Worm (Caenorhabditis elegans) whole organism, L4 larva: ENCODE results near the gene C09G12.17.

Experiments used
- R02D3.7 ChIP-seq: fragments of 150-350 bp; sonication (generic microtip); optimal IDR thresholded peaks from 3 replicates; lab custom pipeline; 2014; ENCODE audit warnings: missing biosample characterization, missing genetic modification characterization
- ama-1 ChIP-seq: fragments of 150-350 bp; optimal IDR thresholded peaks from 2 replicates; lab custom pipeline; 2014; ENCODE audit warnings: inconsistent platforms, mixed read lengths
- dmd-9 ChIP-seq: fragments of 200-800 bp; sonication (Bioruptor generic); IDR thresholded peaks from 2 replicates; pipeline ENCODE4 v1.3.6; 2022; ENCODE audit warnings: missing genetic modification reagents, missing genetic modification characterization, missing compliant biosample characterization
- lin-13 ChIP-seq: fragments of 150-350 bp; optimal IDR thresholded peaks from 2 replicates; lab custom pipeline; 2014; ENCODE audit warnings: missing biosample characterization, missing genetic modification reagents, missing genetic modification characterization
- lin-29 ChIP-seq: fragments of 200-800 bp; sonication (Bioruptor generic); IDR thresholded peaks from 2 replicates; pipeline ENCODE4 v1.3.6; 2022; ENCODE audit warnings: missing genetic modification reagents, missing genetic modification characterization, missing compliant biosample characterization
- madf-9 ChIP-seq: fragments of 200-800 bp; sonication (Bioruptor generic); conservative IDR thresholded peaks from 2 replicates; pipeline ENCODE4 v1.3.6; 2022; ENCODE audit warnings: missing genetic modification reagents, missing genetic modification characterization, missing compliant biosample characterization
- nhr-111 ChIP-seq: fragments of 200-800 bp; sonication (Bioruptor generic); optimal IDR thresholded peaks from 2 replicates; lab custom pipeline; 2018; ENCODE audit warnings: mild to moderate bottlenecking, missing genetic modification characterization, missing compliant biosample characterization
- nhr-6 ChIP-seq: fragments of 150-350 bp; optimal IDR thresholded peaks from 2 replicates; lab custom pipeline; 2014; ENCODE audit warnings: missing biosample characterization, missing genetic modification characterization
- snpc-4 ChIP-seq: fragments of 150-350 bp; optimal IDR thresholded peaks from 2 replicates; lab custom pipeline; 2014; ENCODE audit warnings: missing biosample characterization, missing genetic modification characterization
- unc-39 ChIP-seq: sonication (generic microtip); optimal IDR thresholded peaks from 2 replicates; lab custom pipeline; 2017; ENCODE audit warnings: missing biosample characterization, missing genetic modification characterization
- unc-62 ChIP-seq, 3 experiments: fragments of 150-350 bp in 1 of 3; sonication (generic microtip); optimal IDR thresholded peaks in 2 of 3; peaks in 1 of 3; 1 replicate in 1 of 3; 2 replicates in 2 of 3; lab custom pipeline; 2014 to 2017; ENCODE audit warnings: missing biosample characterization in 3 of 3, missing genetic modification characterization in 3 of 3, missing genetic modification reagents in 3 of 3, missing genotype in 1 of 3
- vab-7 ChIP-seq: fragments of 200-800 bp; sonication (Bioruptor generic); IDR thresholded peaks from 2 replicates; pipeline ENCODE4 v1.3.6; 2022; ENCODE audit warnings: missing genetic modification reagents, missing genetic modification characterization, missing compliant biosample characterization
- zag-1 ChIP-seq: fragments of 150-350 bp; optimal IDR thresholded peaks from 2 replicates; lab custom pipeline; 2014; ENCODE audit warnings: missing biosample characterization, missing genetic modification characterization

ce11 chrIV:3532167-3532566 is 35.9 kb upstream of the C09G12.17 start, which contains the start of gene M57.1:
- TF ChIP-seq R02D3.7 (tag; lab: Kevin White, UChicago) = no peak
- no peak for TF ChIP-seq snpc-4
- no peak for TF ChIP-seq unc-39 (tag; lab: Kevin White, UChicago)
- TF ChIP-seq madf-9 (GFP tag; lab: Robert Waterston, UW) = no peak
- no peak for TF ChIP-seq unc-62 (GFP tag; optimal IDR thresholded peaks at IDR 0.05 in 1 of 2; lab: Kevin White, UChicago)
- no peak for TF ChIP-seq unc-62 (tag; optimal IDR thresholded peaks at IDR 0.05; lab: Kevin White, UChicago)
- no peak for TF ChIP-seq zag-1
- no peak for TF ChIP-seq lin-29
- no peak for TF ChIP-seq ama-1 (lab: Kevin White, UChicago)
- no peak for TF ChIP-seq dmd-9
- no peak for TF ChIP-seq lin-13 (GFP tag; lab: Kevin White, UChicago)
- TF ChIP-seq nhr-111 = no peak
- no peak for TF ChIP-seq vab-7 (GFP tag; lab: Robert Waterston, UW)
- TF ChIP-seq nhr-6 (tag; lab: Kevin White, UChicago) = no peak
